Fruit fly (Drosophila melanogaster) whole organism, embryonic: ENCODE measurements around the gene Hr78.

ENCODE experiments used
- CG18476 ChIP-seq: fragments of 200-800 bp; sonication (Bioruptor generic); optimal IDR thresholded peaks from 2 replicates; lab custom pipeline; 2016; ENCODE audit warnings: missing biosample characterization, mild to moderate bottlenecking, missing genetic modification characterization
- CG2199 ChIP-seq: fragments of 200-800 bp; sonication (Bioruptor generic); IDR thresholded peaks from 3 replicates; pipeline ENCODE4 v1.3.6; 2022; ENCODE audit warnings: missing biosample characterization, missing genetic modification characterization
- CG3407 ChIP-seq: fragments of 200-800 bp; sonication (Bioruptor generic); optimal IDR thresholded peaks from 2 replicates; lab custom pipeline; 2018; ENCODE audit warnings: missing biosample characterization, mild to moderate bottlenecking, missing genetic modification characterization
- CG7786 ChIP-seq: fragments of 200-800 bp; sonication (Bioruptor generic); optimal IDR thresholded peaks from 2 replicates; lab custom pipeline; 2016; ENCODE audit warnings: missing biosample characterization, missing genetic modification characterization
- Ets65A ChIP-seq: fragments of 200-800 bp; sonication (Bioruptor generic); peaks from one replicate; lab custom pipeline; 2016; ENCODE audit warnings: missing biosample characterization, missing genetic modification characterization
- Med ChIP-seq: fragments of 200-800 bp; sonication (Bioruptor generic); peaks from one replicate; lab custom pipeline; 2016; ENCODE audit warnings: missing biosample characterization, missing genetic modification characterization, mild to moderate bottlenecking, inconsistent platforms, moderate library complexity
- dpn ChIP-seq, 2 experiments: fragments of 200-800 bp; sonication (Bioruptor generic); optimal IDR thresholded peaks; 3 replicates each; lab custom pipeline; 2016; ENCODE audit warnings: missing biosample characterization in 2 of 2, missing genetic modification characterization in 2 of 2
- fd3F ChIP-seq: fragments of 200-800 bp; sonication (Bioruptor generic); optimal IDR thresholded peaks from 2 replicates; lab custom pipeline; 2018; ENCODE audit warnings: missing biosample characterization, mild to moderate bottlenecking, missing genetic modification characterization, moderate library complexity
- odd ChIP-seq: fragments of 200-800 bp; sonication (Bioruptor generic); optimal IDR thresholded peaks from 2 replicates; lab custom pipeline; 2017; ENCODE audit warnings: missing biosample characterization, mild to moderate bottlenecking, missing genetic modification characterization
- vvl ChIP-seq: fragments of 200-800 bp; sonication (Bioruptor generic); IDR thresholded peaks from 2 replicates; pipeline ENCODE4 v1.3.6; 2022; ENCODE audit warnings: missing biosample characterization, missing genetic modification characterization

Hr78 gene

dm6 chr3L:21444719-21445118, 52.6 kb downstream of the Hr78 start, which contains the start of gene Alp1:
Gene Alp1, minus strand, starts transcription at chr3L:21444819.
- TF ChIP-seq CG18476 (GFP tag; lab: Kevin White, UChicago), result no peak
- TF ChIP-seq CG3407 (GFP tag; lab: Kevin White, UChicago), result no peak
- 0 out of 2 replicates have a peak, but pooled peaks have one; percentile 23 for TF ChIP-seq vvl
- TF ChIP-seq CG2199, result 0 out of 3 replicates have a peak, but pooled peaks have one; percentile 28
- TF ChIP-seq CG7786 (GFP tag; lab: Kevin White, UChicago), result no peak
- TF ChIP-seq fd3F, result no peak
- no peak for TF ChIP-seq dpn (GFP tag; optimal IDR thresholded peaks at IDR 0.05; lab: Kevin White, UChicago)
- TF ChIP-seq Med (GFP tag; lab: Kevin White, UChicago), result peak; percentile 69
- peak; percentile 86 for TF ChIP-seq Ets65A
- no peak for TF ChIP-seq odd (GFP tag; lab: Kevin White, UChicago)
